Worm (Caenorhabditis elegans): ENCODE measurements around the gene sri-57.
A peak's percentile ranks its signal among the peaks of the same experiment; 100 is the strongest.

The sri-57 gene

DNA sequence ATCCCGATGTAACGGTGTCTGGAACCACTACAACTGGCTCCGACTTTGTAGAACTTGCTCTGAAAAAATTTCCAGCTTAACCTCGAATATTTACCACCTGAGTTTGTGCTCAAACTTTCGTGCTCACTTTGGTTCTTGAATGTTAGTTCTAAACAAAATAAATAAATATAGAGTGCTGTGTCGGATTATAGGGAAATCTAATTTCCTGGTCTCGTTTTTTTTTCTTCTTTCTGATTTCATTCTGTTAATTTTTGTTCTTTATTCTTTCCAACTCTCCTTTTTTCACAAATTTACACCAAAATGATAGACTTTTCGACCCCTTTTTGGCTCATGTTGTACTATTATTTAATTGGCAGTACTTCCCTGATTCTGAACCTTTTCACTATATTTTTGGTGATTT lies 43.0 kb downstream of the sri-57 start, which contains the start of gene sri-37:
TSS of gene sri-37 (plus strand) at position 301 of the 400 bp plus-strand sequence.
- TF ChIP-seq dmd-6 (GFP tag; IDR thresholded peaks at IDR 0.05) (no peak), snpc-4 (tag; optimal IDR thresholded peaks at IDR 0.05) (no peak), lin-15B (tag; optimal IDR thresholded peaks at IDR 0.05) (no peak), Y75B8A.6 (GFP tag; IDR thresholded peaks at IDR 0.05) (no peak), nhr-6 (tag; optimal IDR thresholded peaks at IDR 0.05) (no peak)

DNA sequence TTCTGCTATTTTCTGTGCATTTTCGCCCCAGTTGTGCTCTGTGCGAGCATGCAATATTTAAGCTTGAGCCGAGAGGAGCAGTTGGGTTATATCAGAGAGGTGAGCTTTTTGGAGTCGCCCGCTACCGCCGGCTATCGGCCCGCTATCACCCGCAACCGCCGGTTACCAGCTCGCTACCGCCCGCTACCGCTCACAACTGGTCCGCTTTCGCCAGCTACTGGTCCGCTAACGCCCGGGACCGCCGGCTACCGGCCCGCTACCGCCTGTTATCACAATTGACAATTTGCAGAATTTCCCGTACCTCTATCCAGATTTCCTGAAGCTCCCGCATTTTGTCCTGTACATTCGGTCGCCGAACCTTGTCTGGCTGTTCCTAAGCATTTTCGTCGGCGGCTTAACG lies 43.8 kb downstream of the sri-57 start:
- no peak for TF ChIP-seq mdl-1 (tag; optimal IDR thresholded peaks at IDR 0.05)
- TF ChIP-seq D1046.2 (GFP tag; IDR thresholded peaks at IDR 0.05): no peak
- no peak for TF ChIP-seq fkh-10 (GFP tag; optimal IDR thresholded peaks at IDR 0.05)
- TF ChIP-seq jun-1 (tag; optimal IDR thresholded peaks at IDR 0.05): no peak
- TF ChIP-seq F26F4.8 (GFP tag; conservative IDR thresholded peaks at IDR 0.05): 0 out of 2 replicates have a peak, but pooled peaks have one; percentile 26
- no peak for TF ChIP-seq T26A8.4 (GFP tag; IDR thresholded peaks at IDR 0.05)
- no peak for TF ChIP-seq madf-5 (GFP tag; IDR thresholded peaks at IDR 0.05)
- TF ChIP-seq duxl-1 (tag; optimal IDR thresholded peaks at IDR 0.05; ENCODE audit: poor library complexity): no peak
- peak; percentile 91 for TF ChIP-seq set-16 (GFP tag; IDR thresholded peaks at IDR 0.05)
- TF ChIP-seq egl-43 (GFP tag; IDR thresholded peaks at IDR 0.05): peak; percentile 67; the same call in 1 of the 2 replicates
- no peak for TF ChIP-seq madf-9 (GFP tag; conservative IDR thresholded peaks at IDR 0.05)
- TF ChIP-seq lin-29 (GFP tag; IDR thresholded peaks at IDR 0.05): no peak
- TF ChIP-seq mxl-2 (GFP tag; conservative IDR thresholded peaks at IDR 0.05): no peak

DNA sequence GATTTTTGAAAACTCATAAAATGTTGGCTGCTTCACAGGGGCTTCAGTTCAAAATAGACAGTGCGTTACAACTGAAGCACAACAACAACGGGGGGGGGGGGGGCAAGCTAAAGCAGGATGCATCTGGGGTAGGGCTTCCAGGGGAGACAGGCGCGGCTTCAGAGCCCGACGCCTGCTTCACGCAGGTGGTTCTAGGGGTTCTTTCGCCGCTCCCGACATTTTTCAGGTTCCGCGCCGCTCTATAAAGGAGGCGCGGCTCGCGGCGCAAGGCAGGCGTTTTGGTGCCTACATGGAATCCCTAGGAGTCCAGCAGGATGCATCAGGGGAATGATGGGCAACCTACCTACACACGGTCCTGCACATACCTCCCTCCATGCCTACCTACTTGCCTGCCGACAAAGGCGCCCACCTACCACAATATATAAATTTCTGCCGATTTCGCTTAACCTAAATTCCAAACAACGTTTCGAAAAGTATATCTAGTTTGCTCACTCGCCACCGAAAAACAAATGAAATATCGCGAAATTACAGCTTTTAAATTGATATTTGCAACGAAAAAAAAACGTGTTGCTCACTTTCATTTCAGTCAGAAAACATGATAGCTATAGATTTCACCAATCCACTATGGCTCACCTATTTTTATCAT lies 44.9 kb downstream of the sri-57 start, which contains the start of gene sri-71:
TSS of gene sri-71 (plus strand) at position 596 of the 646 bp plus-strand sequence.
- TF ChIP-seq aha-1 (tag) (peak; percentile 10), ceh-20 (GFP tag; IDR thresholded peaks at IDR 0.05) (no peak), egl-27 (tag; optimal IDR thresholded peaks at IDR 0.05) (no peak), set-16 (GFP tag; IDR thresholded peaks at IDR 0.05) (peak; percentile 93), egl-43 (GFP tag; IDR thresholded peaks at IDR 0.05) (peak; percentile 65; the same call in 1 of the 2 replicates)

DNA sequence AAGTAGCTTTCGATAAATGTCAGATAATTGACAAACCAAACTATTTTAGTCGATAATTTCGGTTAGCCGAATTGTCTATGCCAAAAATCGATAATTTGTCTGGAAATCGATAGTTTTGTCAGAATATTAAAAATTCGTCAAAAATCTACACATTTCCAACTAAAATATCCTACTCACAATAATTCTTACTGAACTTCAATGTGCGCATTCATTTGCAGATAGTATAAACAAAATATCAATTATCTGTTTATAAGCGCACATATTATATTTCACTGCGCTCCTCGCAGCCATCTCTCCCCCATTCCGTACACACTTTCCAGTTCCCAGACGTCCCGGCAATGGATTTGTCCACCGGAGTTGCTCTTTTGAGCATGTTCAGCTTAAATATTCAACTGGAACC lies 47.4 kb downstream of the sri-57 start, which contains the start of gene lgc-28:
TSS of gene lgc-28 (plus strand) at position 301 of the 400 bp plus-strand sequence.
- TF ChIP-seq hif-1 (tag; optimal IDR thresholded peaks at IDR 0.05): no peak
- TF ChIP-seq mdt-29 (GFP tag; IDR thresholded peaks at IDR 0.05): no peak
- no peak for TF ChIP-seq lin-15B (tag; optimal IDR thresholded peaks at IDR 0.05)
- TF ChIP-seq rbr-2 (tag; optimal IDR thresholded peaks at IDR 0.05): no peak
- TF ChIP-seq nhr-11 (tag; optimal IDR thresholded peaks at IDR 0.05): no peak
- no peak for TF ChIP-seq aha-1 (tag)
- no peak for TF ChIP-seq duxl-1 (tag; optimal IDR thresholded peaks at IDR 0.05; ENCODE audit: poor library complexity)
- no peak for TF ChIP-seq lim-7 (GFP tag; IDR thresholded peaks at IDR 0.05)
- TF ChIP-seq daf-16 (GFP tag; optimal IDR thresholded peaks at IDR 0.05): no peak
- no peak for TF ChIP-seq daf-16 (tag; optimal IDR thresholded peaks at IDR 0.05)
- TF ChIP-seq egl-27 (tag; optimal IDR thresholded peaks at IDR 0.05): no peak
- TF ChIP-seq cey-2 (tag; optimal IDR thresholded peaks at IDR 0.05; ENCODE audit: borderline replicate concordance, insufficient read depth): no peak
- no peak for TF ChIP-seq ceh-44 (GFP tag; IDR thresholded peaks at IDR 0.05)
- TF ChIP-seq mdl-1 (tag; optimal IDR thresholded peaks at IDR 0.05): no peak
- no peak for TF ChIP-seq D1046.2 (GFP tag; IDR thresholded peaks at IDR 0.05)
- TF ChIP-seq F26F4.8 (GFP tag; conservative IDR thresholded peaks at IDR 0.05): no peak
- TF ChIP-seq ztf-7 (tag; optimal IDR thresholded peaks at IDR 0.05): no peak
- no peak for TF ChIP-seq lin-13 (GFP tag; optimal IDR thresholded peaks at IDR 0.05)

DNA sequence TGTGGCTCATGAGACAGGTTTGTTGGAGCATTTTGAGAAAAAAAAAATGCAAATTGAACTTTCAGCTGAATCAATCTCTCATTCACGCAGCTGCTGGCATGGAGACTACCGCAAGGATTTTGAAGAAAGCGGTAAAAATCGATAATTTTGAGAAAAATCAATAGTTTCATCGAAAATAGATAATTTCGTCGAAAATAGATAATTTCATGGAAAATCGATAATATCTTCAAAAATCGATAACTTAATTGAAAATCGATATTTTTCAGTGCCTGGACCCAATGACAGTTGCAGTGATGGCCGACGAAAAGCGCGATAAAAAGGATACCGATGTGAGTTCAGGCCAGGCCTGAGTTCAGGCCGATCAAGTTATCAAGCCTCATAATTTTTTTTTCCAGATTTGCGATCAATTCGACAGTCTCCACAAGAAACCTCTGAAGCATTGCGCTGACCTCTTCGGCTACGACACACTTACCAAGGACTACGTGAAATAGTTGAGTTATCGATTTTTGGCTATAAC lies 49.2 kb downstream of the sri-57 start, which contains the start of gene D2062.4:
TSS of gene D2062.4 (plus strand) at position 467 of the 517 bp plus-strand sequence.
- peak; percentile 61 for TF ChIP-seq ceh-28 (tag; optimal IDR thresholded peaks at IDR 0.05)
